Fruit fly (Drosophila melanogaster) whole organism, prepupa: ENCODE measurements around the gene Rab30.

Source experiments
- CG3032 ChIP-seq: fragments of 200-800 bp; optimal IDR thresholded peaks from 2 replicates; lab custom pipeline; 2019; ENCODE audit warnings: missing biosample characterization, mild to moderate bottlenecking, missing genetic modification characterization, moderate library complexity
- topi ChIP-seq: fragments of 200-800 bp; sonication (Bioruptor generic); optimal IDR thresholded peaks from 3 replicates; lab custom pipeline; 2016; ENCODE audit warnings: missing biosample characterization, missing genetic modification characterization

dm6 chr2L:7005489-7005888, 26.9 kb downstream of the Rab30 start:
- no peak for TF ChIP-seq CG3032 (tag; lab: Kevin White, UChicago)
- no peak for TF ChIP-seq topi (GFP tag; lab: Kevin White, UChicago)
